Fruit fly (Drosophila melanogaster): Measurements from ENCODE around the gene Elo68alpha.
A peak's percentile ranks its signal among the peaks of the same experiment; 100 is the strongest.

The Elo68alpha gene

dm6 chr3L:11125636-11126532 is 23.1 kb upstream of the Elo68alpha start:
- TF ChIP-seq Rel (GFP tag; optimal IDR thresholded peaks at IDR 0.05): no peak
- TF ChIP-seq Rel (tag; optimal IDR thresholded peaks at IDR 0.05): no peak
- TF ChIP-seq brk (GFP tag; optimal IDR thresholded peaks at IDR 0.05): no peak
- no peak for TF ChIP-seq lola (GFP tag; optimal IDR thresholded peaks at IDR 0.05)
- TF ChIP-seq N (GFP tag; optimal IDR thresholded peaks at IDR 0.05): no peak
- no peak for TF ChIP-seq Myc (optimal IDR thresholded peaks at IDR 0.05)
- TF ChIP-seq Dif (GFP tag; optimal IDR thresholded peaks at IDR 0.05; ENCODE audit: partially characterized antibody): no peak
- TF ChIP-seq foxo (GFP tag; optimal IDR thresholded peaks at IDR 0.05): no peak
- TF ChIP-seq rgr (GFP tag; optimal IDR thresholded peaks at IDR 0.05): no peak
- no peak for TF ChIP-seq CG9705 (GFP tag; optimal IDR thresholded peaks at IDR 0.05)
- TF ChIP-seq HLH106 (tag; optimal IDR thresholded peaks at IDR 0.05): no peak

- TF ChIP-seq Vsx2 (GFP tag; optimal IDR thresholded peaks at IDR 0.05; ENCODE audit: partially characterized antibody) (no peak), Dif (GFP tag; optimal IDR thresholded peaks at IDR 0.05; ENCODE audit: partially characterized antibody) (no peak), woc (GFP tag; optimal IDR thresholded peaks at IDR 0.05) (no peak), OdsH (GFP tag; optimal IDR thresholded peaks at IDR 0.05) (no peak), br (GFP tag; optimal IDR thresholded peaks at IDR 0.05) (no peak)
These were observed 22.0 kb upstream of the Elo68alpha start for dm6 chr3L:11124841-11125240.

- TF ChIP-seq br (GFP tag; optimal IDR thresholded peaks at IDR 0.05): no peak
- TF ChIP-seq Mio (GFP tag; optimal IDR thresholded peaks at IDR 0.05): no peak
- no peak for TF ChIP-seq usp (GFP tag; optimal IDR thresholded peaks at IDR 0.05)
- TF ChIP-seq rgr (GFP tag; optimal IDR thresholded peaks at IDR 0.05): no peak
- TF ChIP-seq Myc (optimal IDR thresholded peaks at IDR 0.05): no peak
- TF ChIP-seq lola (GFP tag; optimal IDR thresholded peaks at IDR 0.05): no peak
- no peak for TF ChIP-seq dsf (GFP tag; optimal IDR thresholded peaks at IDR 0.05; ENCODE audit: borderline replicate concordance)
- no peak for TF ChIP-seq jim (GFP tag; optimal IDR thresholded peaks at IDR 0.05)
- TF ChIP-seq CrebA (GFP tag; optimal IDR thresholded peaks at IDR 0.05; ENCODE audit: borderline replicate concordance): no peak
- no peak for TF ChIP-seq OdsH (GFP tag; optimal IDR thresholded peaks at IDR 0.05)
- TF ChIP-seq sage (GFP tag; optimal IDR thresholded peaks at IDR 0.05): no peak
- no peak for TF ChIP-seq HLH106 (tag; optimal IDR thresholded peaks at IDR 0.05)
- no peak for TF ChIP-seq woc (GFP tag; optimal IDR thresholded peaks at IDR 0.05)
- TF ChIP-seq Hr83 (GFP tag; optimal IDR thresholded peaks at IDR 0.05; ENCODE audit: poor library complexity, severe bottlenecking): no peak
- TF ChIP-seq Hr78 (GFP tag; optimal IDR thresholded peaks at IDR 0.05): no peak
- TF ChIP-seq ey (GFP tag; optimal IDR thresholded peaks at IDR 0.05): no peak
- TF ChIP-seq Dfd (GFP tag; optimal IDR thresholded peaks at IDR 0.05): no peak
- TF ChIP-seq Dif (GFP tag; optimal IDR thresholded peaks at IDR 0.05; ENCODE audit: partially characterized antibody): no peak
These were observed 21.6 kb upstream of the Elo68alpha start for dm6 chr3L:11124439-11124838.

dm6 chr3L:11123598-11124284 is 20.9 kb upstream of the Elo68alpha start:
- TF ChIP-seq dl (GFP tag; optimal IDR thresholded peaks at IDR 0.05; ENCODE audit: insufficient read depth in 1 of 2, partially characterized antibody in 2 of 2) (peak in 1 of 2 experiments; percentile 48), psq (GFP tag; optimal IDR thresholded peaks at IDR 0.05) (peak; percentile 45), Rel (GFP tag; optimal IDR thresholded peaks at IDR 0.05) (no peak), Rel (tag; optimal IDR thresholded peaks at IDR 0.05) (peak; percentile 3), Myc (optimal IDR thresholded peaks at IDR 0.05) (peak; percentile 43), fru (GFP tag; optimal IDR thresholded peaks at IDR 0.05) (no peak), Dif (GFP tag; optimal IDR thresholded peaks at IDR 0.05; ENCODE audit: partially characterized antibody) (peak; percentile 42), pan (optimal IDR thresholded peaks at IDR 0.05) (no peak)

dm6 chr3L:11123088-11123487 is 20.3 kb upstream of the Elo68alpha start, which contains the start of the genes Ufd1 and NaPi-III:
Gene Ufd1, minus strand, starts transcription at chr3L:11123216.
Gene NaPi-III, plus strand, starts transcription at chr3L:11123348.
- TF ChIP-seq Myc (optimal IDR thresholded peaks at IDR 0.05) (peak; percentile 74), Hr83 (GFP tag; optimal IDR thresholded peaks at IDR 0.05; ENCODE audit: poor library complexity, severe bottlenecking) (peak; percentile 62), Abd-B (GFP tag; optimal IDR thresholded peaks at IDR 0.05) (no peak), brk (GFP tag; optimal IDR thresholded peaks at IDR 0.05) (no peak), Rel (GFP tag; optimal IDR thresholded peaks at IDR 0.05) (no peak), Rel (tag; optimal IDR thresholded peaks at IDR 0.05) (peak; percentile 59), dl (GFP tag; optimal IDR thresholded peaks at IDR 0.05; ENCODE audit: insufficient read depth in 1 of 2, partially characterized antibody in 2 of 2) (no peak), usp (GFP tag; optimal IDR thresholded peaks at IDR 0.05) (no peak), psq (GFP tag; optimal IDR thresholded peaks at IDR 0.05) (no peak), HLH106 (tag; optimal IDR thresholded peaks at IDR 0.05) (peak; percentile 21), Sp1 (GFP tag; optimal IDR thresholded peaks at IDR 0.05) (peak; percentile 36), Mio (GFP tag; optimal IDR thresholded peaks at IDR 0.05) (no peak), Dfd (GFP tag; optimal IDR thresholded peaks at IDR 0.05) (no peak), GATAd (GFP tag; optimal IDR thresholded peaks at IDR 0.05) (no peak), CG32264 (GFP tag; optimal IDR thresholded peaks at IDR 0.05) (no peak), fru (GFP tag; optimal IDR thresholded peaks at IDR 0.05) (no peak), CrebA (GFP tag; optimal IDR thresholded peaks at IDR 0.05; ENCODE audit: borderline replicate concordance) (no peak), jim (GFP tag; optimal IDR thresholded peaks at IDR 0.05) (peak; percentile 81), pan (optimal IDR thresholded peaks at IDR 0.05) (no peak), sv (GFP tag; optimal IDR thresholded peaks at IDR 0.05) (no peak), dmrt93B (GFP tag; optimal IDR thresholded peaks at IDR 0.05) (no peak), lola (GFP tag; optimal IDR thresholded peaks at IDR 0.05) (no peak), CG9705 (GFP tag; optimal IDR thresholded peaks at IDR 0.05) (no peak), Jra (GFP tag; optimal IDR thresholded peaks at IDR 0.05) (peak; percentile 51)
